Fruit fly (Drosophila melanogaster) Kc167 (cell line): ENCODE results near the gene AP-1mu.

ENCODE experiments used
- Myc ChIP-seq: fragments of >200 bp; optimal IDR thresholded peaks from 2 replicates; lab custom pipeline; 2017; ENCODE audit warnings: missing external identifiers
- h ChIP-seq: fragments of >200 bp; optimal IDR thresholded peaks from 3 replicates; lab custom pipeline; 2018; ENCODE audit warnings: missing external identifiers
- psq ChIP-seq: fragments of >200 bp; optimal IDR thresholded peaks from 2 replicates; lab custom pipeline; 2017; ENCODE audit warnings: missing external identifiers
- ttk ChIP-seq: sonication (Bioruptor generic); optimal IDR thresholded peaks from 2 replicates; lab custom pipeline; 2017; ENCODE audit warnings: missing external identifiers

DNA sequence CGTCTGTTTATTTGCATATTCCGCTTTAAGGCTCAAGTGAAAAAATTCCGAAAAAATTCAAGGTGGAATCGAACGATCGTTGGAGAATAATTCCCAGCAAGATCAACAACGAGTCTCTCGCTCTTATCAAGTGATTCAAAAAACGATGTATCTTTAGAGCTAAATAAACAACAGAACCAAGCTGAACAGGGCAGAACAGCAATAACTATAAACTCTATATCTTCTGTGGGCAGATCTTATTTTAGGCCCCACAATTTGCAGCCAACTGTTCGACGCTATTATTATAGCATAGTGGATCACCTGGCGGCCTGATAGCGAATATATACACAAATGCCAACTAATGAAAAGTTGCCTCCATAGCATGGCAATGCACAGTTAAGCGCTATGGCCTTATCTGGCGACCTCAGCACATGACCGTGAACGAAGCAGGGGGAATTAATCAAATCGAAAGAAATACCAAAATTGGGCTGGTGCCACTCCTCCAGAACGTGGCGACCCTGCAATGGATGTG is 29.9 kb downstream of the AP-1mu start:
- no peak for TF ChIP-seq Myc (lab: Kevin White, UChicago)
- TF ChIP-seq psq (lab: Kevin White, UChicago), result no peak
- no peak for TF ChIP-seq h (lab: Kevin White, UChicago)
- TF ChIP-seq ttk (lab: Kevin White, UChicago), result no peak
